Fruit fly (Drosophila melanogaster) whole organism, embryonic: ENCODE measurements around the gene CG17344.

Experiments
- Awh ChIP-seq: fragments of 200-800 bp; sonication (Bioruptor generic); IDR thresholded peaks from 2 replicates; pipeline ENCODE4, ENCODE4 v1.3.6; 2022; ENCODE audit warnings: missing biosample characterization, missing genetic modification characterization
- CG10565 ChIP-seq: fragments of 200-800 bp; sonication (Bioruptor generic); optimal IDR thresholded peaks from 3 replicates; lab custom pipeline; 2016; ENCODE audit warnings: missing biosample characterization, mild to moderate bottlenecking, missing genetic modification characterization
- CG10979 ChIP-seq: fragments of 200-800 bp; sonication (Bioruptor generic); optimal IDR thresholded peaks from 2 replicates; lab custom pipeline; 2018; ENCODE audit warnings: missing biosample characterization, mild to moderate bottlenecking, missing genetic modification characterization, moderate library complexity
- CG11247 ChIP-seq: fragments of 200-800 bp; sonication (Bioruptor generic); IDR thresholded peaks from 2 replicates; pipeline ENCODE4 v1.3.6; 2022; ENCODE audit warnings: missing biosample characterization, missing genetic modification characterization
- CG11398 ChIP-seq: fragments of 200-800 bp; sonication (Bioruptor generic); optimal IDR thresholded peaks from 2 replicates; lab custom pipeline; 2016; ENCODE audit warnings: missing biosample characterization, missing genetic modification characterization
- CG13424 ChIP-seq: fragments of 200-800 bp; sonication (Bioruptor generic); optimal IDR thresholded peaks from 2 replicates; lab custom pipeline; 2019; ENCODE audit warnings: missing biosample characterization, mild to moderate bottlenecking, missing genetic modification characterization, moderate library complexity
- CG14050 ChIP-seq: fragments of 200-800 bp; sonication (Bioruptor generic); IDR thresholded peaks from 3 replicates; pipeline ENCODE4 v1.3.6; 2022; ENCODE audit warnings: missing biosample characterization, missing genetic modification characterization
- CG14441 ChIP-seq: fragments of 200-800 bp; sonication (Bioruptor generic); IDR thresholded peaks from 2 replicates; pipeline ENCODE4 v1.3.6; 2022; ENCODE audit warnings: missing biosample characterization, missing genetic modification characterization
- CG14965 ChIP-seq: fragments of 200-800 bp; sonication (Bioruptor generic); optimal IDR thresholded peaks from 2 replicates; lab custom pipeline; 2016; ENCODE audit warnings: missing biosample characterization, missing genetic modification characterization, borderline replicate concordance
- CG1602 ChIP-seq: fragments of 200-800 bp; sonication (Bioruptor generic); optimal IDR thresholded peaks from 3 replicates; lab custom pipeline; 2016; ENCODE audit warnings: missing biosample characterization, missing genetic modification characterization
- CG16779 ChIP-seq: fragments of 200-800 bp; sonication (Bioruptor generic); IDR thresholded peaks from 2 replicates; pipeline ENCODE4 v1.3.6; 2022; ENCODE audit warnings: missing biosample characterization, missing genetic modification characterization
- CG2129 ChIP-seq: fragments of 200-800 bp; sonication (Bioruptor generic); IDR thresholded peaks from 2 replicates; pipeline ENCODE4 v1.3.6; 2022; ENCODE audit warnings: missing biosample characterization, missing genetic modification characterization; ENCODE audit not compliant: partially characterized antibody
- CG2202 ChIP-seq: fragments of 200-800 bp; sonication (Bioruptor generic); optimal IDR thresholded peaks from 2 replicates; lab custom pipeline; 2018; ENCODE audit warnings: missing biosample characterization, mild to moderate bottlenecking, missing genetic modification characterization
- CG33213 ChIP-seq: fragments of 200-800 bp; sonication (Bioruptor generic); optimal IDR thresholded peaks from 3 replicates; lab custom pipeline; 2016; ENCODE audit warnings: missing biosample characterization, missing genetic modification characterization
- CG34422 ChIP-seq: fragments of 200-800 bp; sonication (Bioruptor generic); IDR thresholded peaks from 3 replicates; pipeline ENCODE4 v1.3.6; 2022; ENCODE audit warnings: missing biosample characterization, missing genetic modification characterization
- CG4854 ChIP-seq: fragments of 200-800 bp; sonication (Bioruptor generic); optimal IDR thresholded peaks from 2 replicates; lab custom pipeline; 2016; ENCODE audit warnings: missing biosample characterization, missing genetic modification characterization, inconsistent platforms
- CG7556 ChIP-seq: fragments of 200-800 bp; sonication (Bioruptor generic); optimal IDR thresholded peaks from 2 replicates; lab custom pipeline; 2017; ENCODE audit warnings: missing biosample characterization, mild to moderate bottlenecking, missing genetic modification characterization
- CG8359 ChIP-seq: fragments of 200-800 bp; sonication (Bioruptor generic); optimal IDR thresholded peaks from 2 replicates; lab custom pipeline; 2017; ENCODE audit warnings: missing biosample characterization, mild to moderate bottlenecking, missing genetic modification characterization, borderline replicate concordance
- CG8765 ChIP-seq: fragments of 200-800 bp; sonication (Bioruptor generic); IDR thresholded peaks from 2 replicates; pipeline ENCODE4 v1.3.6; 2022; ENCODE audit warnings: missing biosample characterization, missing genetic modification characterization
- Dek ChIP-seq: fragments of 200-800 bp; sonication (Bioruptor generic); optimal IDR thresholded peaks from 3 replicates; lab custom pipeline; 2019; ENCODE audit warnings: missing biosample characterization, mild to moderate bottlenecking, missing genetic modification characterization, moderate library complexity
- Dip2 ChIP-seq: fragments of 200-800 bp; sonication (Bioruptor generic); IDR thresholded peaks from 2 replicates; pipeline ENCODE4 v1.3.6; 2022; ENCODE audit warnings: missing biosample characterization, missing genetic modification characterization
- Dp ChIP-seq: fragments of 200-800 bp; sonication (Bioruptor generic); optimal IDR thresholded peaks from 2 replicates; lab custom pipeline; 2018; ENCODE audit warnings: missing biosample characterization, mild to moderate bottlenecking, missing genetic modification characterization, moderate library complexity
- Elba2 ChIP-seq: fragments of 200-800 bp; sonication (Bioruptor generic); optimal IDR thresholded peaks from 3 replicates; lab custom pipeline; 2016; ENCODE audit warnings: missing biosample characterization, missing genetic modification characterization
- Gug ChIP-seq: fragments of 200-800 bp; sonication (Bioruptor generic); IDR thresholded peaks from 4 replicates; pipeline ENCODE4 v1.3.6; 2022; ENCODE audit warnings: missing biosample characterization, missing genetic modification characterization
- Hsf ChIP-seq: fragments of 200-800 bp; sonication (Bioruptor generic); optimal IDR thresholded peaks from 3 replicates; lab custom pipeline; 2016; ENCODE audit warnings: missing biosample characterization, missing genetic modification characterization
- MBD-R2 ChIP-seq: fragments of 200-800 bp; sonication (Bioruptor generic); IDR thresholded peaks from 2 replicates; pipeline ENCODE4 v1.3.6; 2022; ENCODE audit warnings: missing biosample characterization, missing genetic modification characterization
- Opbp ChIP-seq: fragments of 200-800 bp; sonication (Bioruptor generic); IDR thresholded peaks from 3 replicates; pipeline ENCODE4 v1.3.6; 2022; ENCODE audit warnings: missing biosample characterization, missing genetic modification characterization; ENCODE audit not compliant: partially characterized antibody
- Ravus ChIP-seq: fragments of 200-800 bp; sonication (Bioruptor generic); IDR thresholded peaks from 2 replicates; pipeline ENCODE4 v1.3.6; 2022; ENCODE audit warnings: missing biosample characterization, missing genetic modification characterization
- Rfx ChIP-seq: fragments of 200-800 bp; sonication (Bioruptor generic); IDR thresholded peaks from 2 replicates; pipeline ENCODE4 v1.3.6; 2022; ENCODE audit warnings: missing biosample characterization, missing genetic modification characterization
- Six4 ChIP-seq: fragments of 200-800 bp; sonication (Bioruptor generic); optimal IDR thresholded peaks from 2 replicates; lab custom pipeline; 2016; ENCODE audit warnings: missing biosample characterization, missing genetic modification characterization
- Stat92E ChIP-seq, 3 experiments: fragments of >200 bp in 2 of 3; fragments of 200-800 bp in 1 of 3; sonication (Bioruptor generic) in 1 of 3; optimal IDR thresholded peaks; 2 replicates each; lab custom pipeline; 2017 to 2019; ENCODE audit warnings: missing biosample characterization in 3 of 3, missing genetic modification characterization in 3 of 3, mild to moderate bottlenecking in 1 of 3, moderate library complexity in 1 of 3
- Xrp1 ChIP-seq: fragments of 200-800 bp; sonication (Bioruptor generic); IDR thresholded peaks from 2 replicates; pipeline ENCODE4 v1.3.6; 2022; ENCODE audit warnings: missing biosample characterization, missing genetic modification characterization
- amos ChIP-seq: fragments of 200-800 bp; sonication (Bioruptor generic); IDR thresholded peaks from 2 replicates; pipeline ENCODE4 v1.3.6; 2022; ENCODE audit warnings: missing biosample characterization, missing genetic modification characterization; ENCODE audit not compliant: partially characterized antibody
- ase ChIP-seq: fragments of 200-800 bp; sonication (Bioruptor generic); IDR thresholded peaks from 3 replicates; pipeline ENCODE4 v1.3.6; 2022; ENCODE audit warnings: missing biosample characterization, missing genetic modification characterization
- ash1 ChIP-seq: fragments of 200-800 bp; sonication (Bioruptor generic); optimal IDR thresholded peaks from 2 replicates; lab custom pipeline; 2018; ENCODE audit warnings: missing biosample characterization, mild to moderate bottlenecking, missing genetic modification characterization
- bowl ChIP-seq: fragments of 200-800 bp; sonication (Bioruptor generic); IDR thresholded peaks from 2 replicates; pipeline ENCODE4 v1.3.6; 2022; ENCODE audit warnings: missing biosample characterization, missing genetic modification characterization
- cas ChIP-seq: fragments of 200-800 bp; sonication (Bioruptor generic); IDR thresholded peaks from 2 replicates; pipeline ENCODE4 v1.3.6; 2022; ENCODE audit warnings: missing biosample characterization, missing genetic modification characterization
- emc ChIP-seq: fragments of 200-800 bp; sonication (Bioruptor generic); optimal IDR thresholded peaks from 2 replicates; lab custom pipeline; 2016; ENCODE audit warnings: missing biosample characterization, missing genetic modification characterization
- exex ChIP-seq: fragments of 200-800 bp; sonication (Bioruptor generic); optimal IDR thresholded peaks from 4 replicates; lab custom pipeline; 2018; ENCODE audit warnings: missing biosample characterization, mild to moderate bottlenecking, missing genetic modification characterization, moderate library complexity
- eyg ChIP-seq: fragments of 200-800 bp; sonication (Bioruptor generic); optimal IDR thresholded peaks from 3 replicates; lab custom pipeline; 2016; ENCODE audit warnings: missing biosample characterization, missing genetic modification characterization
- gsb-n ChIP-seq: fragments of 200-800 bp; sonication (Bioruptor generic); optimal IDR thresholded peaks from 3 replicates; lab custom pipeline; 2018; ENCODE audit warnings: missing biosample characterization, mild to moderate bottlenecking, missing genetic modification characterization
- inv ChIP-seq: fragments of 200-800 bp; sonication (Bioruptor generic); IDR thresholded peaks from 2 replicates; pipeline ENCODE4 v1.3.6; 2022; ENCODE audit warnings: missing biosample characterization, missing genetic modification characterization; ENCODE audit not compliant: partially characterized antibody
- klu ChIP-seq: fragments of 200-800 bp; sonication (Bioruptor generic); IDR thresholded peaks from 2 replicates; pipeline ENCODE4 v1.3.6; 2022; ENCODE audit warnings: missing biosample characterization, missing genetic modification characterization
- psq ChIP-seq: fragments of 200-800 bp; sonication (Bioruptor generic); optimal IDR thresholded peaks from 2 replicates; lab custom pipeline; 2017; ENCODE audit warnings: missing biosample characterization, missing genetic modification characterization
- seq ChIP-seq: fragments of 200-800 bp; sonication (Bioruptor generic); IDR thresholded peaks from 2 replicates; pipeline ENCODE4 v1.3.6; 2022; ENCODE audit warnings: missing biosample characterization, missing genetic modification characterization
- ssp ChIP-seq: fragments of 200-800 bp; sonication (Bioruptor generic); IDR thresholded peaks from 2 replicates; pipeline ENCODE4 v1.3.6; 2022; ENCODE audit warnings: missing biosample characterization, missing genetic modification characterization
- stwl ChIP-seq: fragments of 200-800 bp; sonication (Bioruptor generic); optimal IDR thresholded peaks from 3 replicates; lab custom pipeline; 2018; ENCODE audit warnings: missing biosample characterization, mild to moderate bottlenecking, missing genetic modification characterization, moderate library complexity
- tll ChIP-seq, 2 experiments: fragments of 200-800 bp in 1 of 2; fragments of >200 bp in 1 of 2; sonication (Bioruptor generic) in 1 of 2; optimal IDR thresholded peaks; 2 replicates each; lab custom pipeline; 2017 to 2019; ENCODE audit warnings: missing biosample characterization in 2 of 2, missing genetic modification characterization in 2 of 2, mild to moderate bottlenecking in 1 of 2, moderate library complexity in 1 of 2
- tna ChIP-seq: fragments of 200-800 bp; sonication (Bioruptor generic); IDR thresholded peaks from 2 replicates; pipeline ENCODE4 v1.3.6; 2022; ENCODE audit warnings: missing biosample characterization, missing genetic modification characterization; ENCODE audit not compliant: partially characterized antibody
- zf30C ChIP-seq: fragments of 200-800 bp; sonication (Bioruptor generic); optimal IDR thresholded peaks from 3 replicates; lab custom pipeline; 2018; ENCODE audit warnings: missing biosample characterization, mild to moderate bottlenecking, missing genetic modification characterization
- zfh2 ChIP-seq: fragments of 200-800 bp; sonication (Bioruptor generic); optimal IDR thresholded peaks from 2 replicates; lab custom pipeline; 2016; ENCODE audit warnings: missing biosample characterization, missing genetic modification characterization

CG17344 gene

DNA sequence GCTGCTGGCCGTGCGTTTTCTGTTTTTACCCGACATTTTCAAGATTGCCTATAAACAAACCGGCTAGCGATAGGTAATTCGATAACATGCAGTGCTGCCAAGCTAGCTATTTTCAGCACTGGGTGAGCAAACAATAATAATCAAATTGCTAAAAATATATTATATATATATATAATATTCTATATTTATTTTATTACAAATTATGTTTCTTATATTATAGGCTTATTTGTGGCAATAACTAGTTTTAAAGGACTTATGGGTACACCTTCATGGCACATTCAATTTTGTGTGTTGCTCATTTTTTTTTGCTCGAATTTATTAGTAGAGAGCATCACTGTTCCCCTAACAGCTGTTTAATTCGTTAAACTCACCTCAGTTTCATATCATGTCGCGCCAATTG lies 25.0 kb downstream of the CG17344 start (continued):
- TF ChIP-seq CG7556 (GFP tag; lab: Kevin White, UChicago) (peak; percentile 58), CG11247 (GFP tag; lab: Robert Waterston, UW) (0 out of 2 replicates have a peak, but pooled peaks have one; percentile 11), Gug (GFP tag; lab: Robert Waterston, UW) (no peak), CG10979 (tag; lab: Kevin White, UChicago) (peak; percentile 59), zfh2 (GFP tag; lab: Kevin White, UChicago) (peak; percentile 15), MBD-R2 (GFP tag; lab: Robert Waterston, UW) (peak; percentile 86), tna (GFP tag; lab: Robert Waterston, UW) (no peak), Dp (GFP tag; lab: Kevin White, UChicago) (peak; percentile 66), CG34422 (peak; percentile 57; the same call in 1 of the 3 replicates), Elba2 (GFP tag; lab: Kevin White, UChicago) (no peak), klu (no peak; the same call in 1 of the 2 replicates), CG14441 (GFP tag; lab: Robert Waterston, UW) (peak; percentile 43; the same call in 1 of the 2 replicates), stwl (tag; lab: Kevin White, UChicago) (peak; percentile 21), ase (no peak), exex (tag; lab: Kevin White, UChicago) (no peak), Opbp (GFP tag; lab: Robert Waterston, UW) (no peak), Stat92E (GFP tag; optimal IDR thresholded peaks at IDR 0.05; lab: Kevin White, UChicago) (peak in 1 of 3 experiments; percentile 56), CG16779 (GFP tag; lab: Robert Waterston, UW) (no peak), emc (GFP tag; lab: Kevin White, UChicago) (no peak), inv (no peak), ash1 (GFP tag; lab: Kevin White, UChicago) (no peak), CG11398 (no peak), Dek (tag; lab: Kevin White, UChicago) (peak; percentile 73), Hsf (GFP tag; lab: Kevin White, UChicago) (no peak), tll (GFP tag; optimal IDR thresholded peaks at IDR 0.05; lab: Kevin White, UChicago) (no peak), CG33213 (no peak), CG1602 (GFP tag; lab: Kevin White, UChicago) (peak; percentile 57), CG13424 (tag; lab: Kevin White, UChicago) (peak; percentile 87), Awh (no peak), zf30C (peak; percentile 49), bowl (no peak), CG14965 (GFP tag; lab: Kevin White, UChicago) (no peak), CG14050 (GFP tag; lab: Robert Waterston, UW) (no peak), CG2129 (GFP tag; lab: Robert Waterston, UW) (no peak), CG8765 (GFP tag; lab: Robert Waterston, UW) (no peak), gsb-n (peak; percentile 65), Six4 (GFP tag; lab: Kevin White, UChicago) (peak; percentile 10), seq (no peak), eyg (GFP tag; lab: Kevin White, UChicago) (no peak), CG2202 (tag; lab: Kevin White, UChicago) (no peak), amos (GFP tag; lab: Robert Waterston, UW) (no peak), CG10565 (no peak), psq (no peak), Dip2 (GFP tag; lab: Robert Waterston, UW) (no peak), CG4854 (GFP tag; lab: Kevin White, UChicago) (no peak), cas (GFP tag; lab: Robert Waterston, UW) (no peak), Ravus (no peak), ssp (GFP tag; lab: Robert Waterston, UW) (no peak), Xrp1 (GFP tag; lab: Robert Waterston, UW) (peak; percentile 50; the same call in 1 of the 2 replicates), Rfx (GFP tag; lab: Robert Waterston, UW) (peak; percentile 78), CG8359 (GFP tag; lab: Kevin White, UChicago) (peak; percentile 23)
